Worm (Caenorhabditis elegans): Measurements from ENCODE around the gene dph-5.

dph-5 gene

DNA sequence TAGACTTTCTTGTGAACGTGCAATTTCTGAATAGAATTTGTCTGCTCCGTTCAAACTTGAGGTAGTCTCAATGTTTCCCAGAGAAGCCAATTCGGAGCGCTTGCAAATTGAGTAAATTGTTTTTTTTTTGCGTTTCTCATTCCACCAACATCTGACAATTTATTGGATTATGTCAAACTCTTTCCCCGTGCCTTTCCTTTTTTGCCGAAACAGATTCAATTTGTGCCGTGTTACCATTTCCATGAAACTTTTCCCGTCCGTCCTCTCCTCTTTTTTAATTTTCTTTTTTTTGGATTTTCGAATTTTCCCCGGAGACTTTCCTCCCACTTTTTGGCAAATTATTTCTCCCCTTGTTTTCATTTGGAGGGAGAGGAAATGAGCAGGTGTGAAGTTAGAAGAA, 3.5 kb downstream of the dph-5 start:
- TF ChIP-seq F26F4.8 (GFP tag; conservative IDR thresholded peaks at IDR 0.05) (no peak), arid-1 (GFP tag; conservative IDR thresholded peaks at IDR 0.05) (no peak), ztf-11 (tag; optimal IDR thresholded peaks at IDR 0.05) (no peak), lin-15B (tag; optimal IDR thresholded peaks at IDR 0.05) (no peak)

DNA sequence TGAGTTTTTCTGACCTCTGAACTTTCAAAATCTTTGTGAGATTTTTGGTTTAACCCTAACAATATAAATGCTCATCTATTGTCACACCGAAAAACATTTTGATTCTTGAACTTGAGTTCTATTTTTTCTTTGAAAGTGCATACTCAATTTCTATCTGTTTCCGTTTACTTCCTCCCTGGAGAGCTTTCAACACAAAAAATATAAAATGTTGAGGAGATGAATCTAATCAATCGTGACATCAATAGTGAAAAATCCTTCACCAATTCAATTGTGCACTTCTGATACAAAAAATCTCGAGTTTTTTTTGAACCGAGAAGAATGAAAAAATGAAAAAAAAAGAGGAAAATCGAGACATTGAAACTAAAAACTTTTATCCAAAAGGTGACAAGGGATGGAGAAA, 11.8 kb downstream of the dph-5 start:
- TF ChIP-seq nhr-111 (GFP tag; optimal IDR thresholded peaks at IDR 0.05) (no peak), fkh-10 (GFP tag; optimal IDR thresholded peaks at IDR 0.05) (peak; percentile 84), pha-4 (GFP tag; IDR thresholded peaks at IDR 0.05) (no peak), pha-4 (tag; optimal IDR thresholded peaks at IDR 0.05) (no peak), mdt-29 (GFP tag; IDR thresholded peaks at IDR 0.05) (no peak), nhr-42 (GFP tag; IDR thresholded peaks at IDR 0.05) (no peak), mdl-1 (tag; optimal IDR thresholded peaks at IDR 0.05) (no peak), nhr-237 (tag; optimal IDR thresholded peaks at IDR 0.05) (no peak), lin-39 (tag; optimal IDR thresholded peaks at IDR 0.05) (no peak), hlh-11 (tag; optimal IDR thresholded peaks at IDR 0.05) (no peak), jun-1 (tag; optimal IDR thresholded peaks at IDR 0.05) (no peak), aly-2 (tag; optimal IDR thresholded peaks at IDR 0.05) (no peak), ces-1 (GFP tag; optimal IDR thresholded peaks at IDR 0.05) (peak; percentile 66), pqm-1 (tag; optimal IDR thresholded peaks at IDR 0.05) (no peak)

DNA sequence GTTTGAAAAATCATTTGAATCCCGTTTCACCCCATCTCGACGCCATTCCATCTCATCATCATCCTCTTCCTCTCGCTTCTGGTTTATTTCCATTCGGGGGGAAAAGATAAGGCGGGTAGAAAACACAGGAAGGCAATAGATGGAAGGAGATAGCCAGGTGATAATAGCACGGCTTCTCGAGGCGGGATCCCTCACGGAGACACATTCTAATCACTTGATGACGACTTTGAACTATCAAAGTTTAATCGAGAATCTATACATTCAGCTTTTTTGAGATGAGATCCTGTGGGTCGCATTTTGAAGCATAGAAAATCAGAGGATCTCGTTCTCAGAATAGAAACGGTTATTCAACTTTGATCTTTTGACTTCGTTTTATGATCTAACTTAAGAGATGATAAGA, 22.0 kb downstream of the dph-5 start, which contains the start of gene C33B4.2:
Gene C33B4.2 (minus strand): TSS at position 165 of the 400 bp plus-strand sequence.
- TF ChIP-seq nhr-76 (tag; optimal IDR thresholded peaks at IDR 0.05) (no peak), T26A8.4 (GFP tag; IDR thresholded peaks at IDR 0.05) (no peak), dmd-6 (GFP tag; IDR thresholded peaks at IDR 0.05) (no peak), daf-19 (GFP tag; conservative IDR thresholded peaks at IDR 0.05) (no peak), daf-8 (GFP tag; IDR thresholded peaks at IDR 0.05) (no peak), nhr-11 (tag; optimal IDR thresholded peaks at IDR 0.05) (no peak), snpc-4 (tag; optimal IDR thresholded peaks at IDR 0.05) (no peak), nhr-237 (tag; optimal IDR thresholded peaks at IDR 0.05) (no peak), nhr-102 (tag; optimal IDR thresholded peaks at IDR 0.05) (no peak), rbr-2 (tag; optimal IDR thresholded peaks at IDR 0.05) (no peak), php-3 (GFP tag; IDR thresholded peaks at IDR 0.05) (no peak), mxl-3 (GFP tag; optimal IDR thresholded peaks at IDR 0.05) (peak; percentile 22), skn-1 (tag; optimal IDR thresholded peaks at IDR 0.05) (no peak), nhr-10 (tag; optimal IDR thresholded peaks at IDR 0.05) (no peak), nhr-48 (tag; optimal IDR thresholded peaks at IDR 0.05) (peak; percentile 46), hmg-1.1 (GFP tag; IDR thresholded peaks at IDR 0.05) (no peak), ceh-20 (GFP tag; IDR thresholded peaks at IDR 0.05) (no peak)

DNA sequence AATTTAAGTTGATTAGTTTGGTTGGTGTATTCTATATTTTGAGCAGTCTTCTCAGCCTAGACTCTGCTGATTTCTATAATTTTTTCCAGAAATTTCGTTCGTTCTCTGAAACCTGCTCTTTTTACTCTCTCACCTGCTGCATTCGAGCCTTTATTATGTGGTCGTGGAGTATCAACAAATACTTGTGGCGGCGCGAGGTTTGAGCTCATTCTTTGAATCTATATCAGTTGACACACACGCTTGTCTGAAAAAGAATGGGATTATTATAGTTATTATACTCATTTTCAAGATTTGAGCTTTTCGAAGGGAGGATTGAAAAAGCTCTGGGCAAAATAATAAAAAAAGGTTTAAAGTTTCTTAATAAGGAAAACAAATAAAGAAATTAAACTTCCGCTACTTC, 26.0 kb downstream of the dph-5 start:
- peak; percentile 52 for TF ChIP-seq nhr-11 (tag; optimal IDR thresholded peaks at IDR 0.05)
- no peak for TF ChIP-seq skn-1 (tag; optimal IDR thresholded peaks at IDR 0.05)
- TF ChIP-seq spr-3 (GFP tag; optimal IDR thresholded peaks at IDR 0.05): no peak
- TF ChIP-seq dmd-8 (GFP tag; IDR thresholded peaks at IDR 0.05): no peak

DNA sequence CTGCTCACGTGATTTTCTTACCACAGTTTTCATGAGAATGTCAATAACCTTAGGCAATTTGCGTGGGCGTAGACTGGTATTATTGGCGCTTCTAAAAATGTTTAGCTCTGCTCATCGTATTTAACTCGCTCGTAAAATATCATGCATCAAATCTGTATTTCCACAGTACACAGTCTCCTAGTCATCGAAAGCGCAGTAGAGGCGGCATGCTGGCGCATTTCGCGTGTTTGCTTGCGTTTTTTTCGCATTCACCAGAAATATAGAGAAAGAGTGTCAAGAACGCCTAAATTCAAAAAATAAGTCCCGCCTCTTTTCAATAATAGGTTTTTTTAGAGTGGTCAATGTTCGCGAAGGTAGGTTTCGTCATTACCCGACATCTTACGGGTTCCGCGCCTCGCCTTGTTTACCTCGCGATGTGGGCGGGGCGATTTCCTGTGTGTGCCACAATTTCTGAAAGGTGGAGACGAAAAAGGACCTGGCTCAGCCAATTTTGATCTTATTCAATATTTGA, 26.7 kb downstream of the dph-5 start:
- TF ChIP-seq ceh-44 (GFP tag; IDR thresholded peaks at IDR 0.05) (0 out of 2 replicates have a peak, but pooled peaks have one; percentile 55), aha-1 (tag) (peak; percentile 82), nhr-25 (tag; optimal IDR thresholded peaks at IDR 0.05; ENCODE audit: borderline replicate concordance, insufficient read depth) (no peak), nhr-41 (GFP tag; IDR thresholded peaks at IDR 0.05) (0 out of 2 replicates have a peak, but pooled peaks have one; percentile 15), mxl-3 (GFP tag; optimal IDR thresholded peaks at IDR 0.05) (no peak), T26A8.4 (GFP tag; IDR thresholded peaks at IDR 0.05) (peak; percentile 92), R02D3.7 (tag; optimal IDR thresholded peaks at IDR 0.05) (no peak), nhr-28 (tag; optimal IDR thresholded peaks at IDR 0.05) (no peak), dmd-9 (GFP tag; IDR thresholded peaks at IDR 0.05) (no peak), zfp-3 (GFP tag; conservative IDR thresholded peaks at IDR 0.05) (peak; percentile 87; the same call in 1 of the 2 replicates), ctbp-1 (GFP tag; IDR thresholded peaks at IDR 0.05) (peak; percentile 33; the same call in 1 of the 2 replicates), nhr-237 (tag; optimal IDR thresholded peaks at IDR 0.05) (no peak), lsy-2 (tag; optimal IDR thresholded peaks at IDR 0.05) (peak in 1 of 2 experiments; percentile 60), lin-1 (GFP tag; IDR thresholded peaks at IDR 0.05) (peak; percentile 65; the same call in 1 of the 2 replicates)

All from whole organism, L4 larva.